Worm (Caenorhabditis elegans): ENCODE measurements around the gene lag-2.

DNA sequence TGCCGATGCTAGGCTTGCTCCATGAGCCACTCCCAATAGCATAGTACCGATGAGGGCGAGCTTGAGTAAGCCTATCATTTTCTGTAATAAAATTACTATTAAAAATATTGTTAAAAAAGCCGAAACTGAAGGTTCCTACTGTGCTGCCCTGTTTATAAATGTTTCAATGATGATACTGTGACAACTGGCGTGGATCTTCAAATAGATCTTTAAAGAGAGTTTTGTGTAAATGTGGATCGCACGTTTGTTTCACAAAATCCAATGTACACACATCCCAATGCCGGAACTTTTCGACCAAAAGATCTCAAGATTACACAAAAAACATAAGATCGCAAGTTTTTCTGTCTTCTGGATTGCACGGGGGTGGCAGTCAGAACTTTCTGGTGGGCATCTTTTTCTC, 22.7 kb upstream of the lag-2 start, which contains the start of gene C36C5.14:
- TF ChIP-seq ztf-25 (GFP tag; IDR thresholded peaks at IDR 0.05) = no peak
- no peak for TF ChIP-seq K12H6.12 (tag; optimal IDR thresholded peaks at IDR 0.05)
- TF ChIP-seq gei-17 (GFP tag; optimal IDR thresholded peaks at IDR 0.05) = no peak
- no peak for TF ChIP-seq pbrm-1 (GFP tag; IDR thresholded peaks at IDR 0.05)
- no peak for TF ChIP-seq ama-1 (optimal IDR thresholded peaks at IDR 0.05)
- TF ChIP-seq ama-1 (GFP tag; optimal IDR thresholded peaks at IDR 0.05) = no peak
- TF ChIP-seq tlf-1 (GFP tag; optimal IDR thresholded peaks at IDR 0.05) = no peak
- TF ChIP-seq Y79H2A.3 (GFP tag; conservative IDR thresholded peaks at IDR 0.05) = no peak
- TF ChIP-seq hmg-1.2 (GFP tag; IDR thresholded peaks at IDR 0.05) = no peak
- no peak for TF ChIP-seq attf-6 (GFP tag; IDR thresholded peaks at IDR 0.05)
- no peak for TF ChIP-seq hlh-26 (GFP tag; conservative IDR thresholded peaks at IDR 0.05)
- TF ChIP-seq hmg-20 (GFP tag; IDR thresholded peaks at IDR 0.05) = no peak
- no peak for TF ChIP-seq sptf-2 (GFP tag; optimal IDR thresholded peaks at IDR 0.05)
- TF ChIP-seq aptf-3 (GFP tag; IDR thresholded peaks at IDR 0.05) = no peak

All from whole organism, young adult.